Worm (Caenorhabditis elegans): ENCODE measurements around the gene F23D12.1.

ce11 chrX:14377169-14377568, 50.8 kb downstream of the F23D12.1 start, which contains the start of gene Y60A9A.1:
- no peak for TF ChIP-seq B0310.2 (tag; optimal IDR thresholded peaks at IDR 0.05)
- TF ChIP-seq aly-1 (tag; optimal IDR thresholded peaks at IDR 0.05), result no peak
- TF ChIP-seq ceh-36 (tag; optimal IDR thresholded peaks at IDR 0.05), result no peak
- no peak for TF ChIP-seq ama-1 (optimal IDR thresholded peaks at IDR 0.05)
- TF ChIP-seq flt-1 (GFP tag; IDR thresholded peaks at IDR 0.05), result no peak
- TF ChIP-seq ceh-13 (GFP tag; optimal IDR thresholded peaks at IDR 0.05), result no peak
- TF ChIP-seq ets-7 (tag; optimal IDR thresholded peaks at IDR 0.05), result no peak

Data from whole organism, early embryonic.